Fruit fly (Drosophila melanogaster) whole organism, embryonic: Measurements from ENCODE around the gene brat.

Source experiments
- Atf6 ChIP-seq: fragments of 200-800 bp; sonication (Bioruptor generic); IDR thresholded peaks from 2 replicates; pipeline ENCODE4 v1.3.6; 2022; ENCODE audit warnings: missing biosample characterization, missing genetic modification characterization
- BtbVII ChIP-seq: fragments of 200-800 bp; sonication (Bioruptor generic); optimal IDR thresholded peaks from 3 replicates; lab custom pipeline; 2017; ENCODE audit warnings: missing biosample characterization, mild to moderate bottlenecking, missing genetic modification characterization
- CG10654 ChIP-seq: fragments of 200-800 bp; sonication (Bioruptor generic); optimal IDR thresholded peaks from 2 replicates; lab custom pipeline; 2016; ENCODE audit warnings: missing biosample characterization, missing genetic modification characterization
- CG11093 ChIP-seq: fragments of 200-800 bp; sonication (Bioruptor generic); IDR thresholded peaks from 3 replicates; pipeline ENCODE4 v1.3.6; 2022; ENCODE audit warnings: missing biosample characterization, missing genetic modification characterization
- CG11723 ChIP-seq: fragments of 200-800 bp; sonication (Bioruptor generic); optimal IDR thresholded peaks from 2 replicates; lab custom pipeline; 2017; ENCODE audit warnings: missing biosample characterization, mild to moderate bottlenecking, missing genetic modification characterization
- CG15696 ChIP-seq: fragments of 200-800 bp; sonication (Bioruptor generic); optimal IDR thresholded peaks from 2 replicates; lab custom pipeline; 2019; ENCODE audit warnings: missing biosample characterization, mild to moderate bottlenecking, missing genetic modification characterization, moderate library complexity
- CG16815 ChIP-seq: fragments of 200-800 bp; sonication (Bioruptor generic); optimal IDR thresholded peaks from 3 replicates; lab custom pipeline; 2017; ENCODE audit warnings: missing biosample characterization, mild to moderate bottlenecking, missing genetic modification characterization
- CG17568 ChIP-seq: fragments of 200-800 bp; sonication (Bioruptor generic); optimal IDR thresholded peaks from 2 replicates; lab custom pipeline; 2018; ENCODE audit warnings: missing biosample characterization, mild to moderate bottlenecking, missing genetic modification characterization, moderate library complexity
- CG18764 ChIP-seq: fragments of 200-800 bp; sonication (Bioruptor generic); optimal IDR thresholded peaks from 3 replicates; lab custom pipeline; 2016; ENCODE audit warnings: missing biosample characterization, missing genetic modification characterization
- CG2678 ChIP-seq: fragments of 200-800 bp; sonication (Bioruptor generic); optimal IDR thresholded peaks from 3 replicates; lab custom pipeline; 2019; ENCODE audit warnings: missing biosample characterization, mild to moderate bottlenecking, missing genetic modification characterization, moderate library complexity
- CG31441 ChIP-seq: fragments of 200-800 bp; sonication (Bioruptor generic); IDR thresholded peaks from 2 replicates; pipeline ENCODE4 v1.3.6; 2022; ENCODE audit warnings: missing biosample characterization, missing genetic modification characterization
- CG7372 ChIP-seq: fragments of 200-800 bp; sonication (Bioruptor generic); IDR thresholded peaks from 2 replicates; pipeline ENCODE4 v1.3.6; 2022; ENCODE audit warnings: missing biosample characterization, missing genetic modification characterization
- CG7987 ChIP-seq: fragments of 200-800 bp; sonication (Bioruptor generic); optimal IDR thresholded peaks from 2 replicates; lab custom pipeline; 2018; ENCODE audit warnings: missing biosample characterization, mild to moderate bottlenecking, missing genetic modification characterization, moderate library complexity
- CG8388 ChIP-seq: fragments of 200-800 bp; sonication (Bioruptor generic); optimal IDR thresholded peaks from 2 replicates; lab custom pipeline; 2019; ENCODE audit warnings: missing biosample characterization, mild to moderate bottlenecking, missing genetic modification characterization, moderate library complexity
- CG8478 ChIP-seq: fragments of >200 bp; optimal IDR thresholded peaks from 2 replicates; lab custom pipeline; 2018
- Dbx ChIP-seq: fragments of 200-800 bp; sonication (Bioruptor generic); IDR thresholded peaks from 3 replicates; pipeline ENCODE4 v1.3.6; 2022; ENCODE audit warnings: missing biosample characterization, missing genetic modification characterization
- Dfd ChIP-seq, 2 experiments: fragments of >200 bp; optimal IDR thresholded peaks; 2 replicates each; lab custom pipeline; 2017; ENCODE audit warnings: missing biosample characterization in 2 of 2, missing genetic modification characterization in 2 of 2
- Hey ChIP-seq: fragments of 200-800 bp; sonication (Bioruptor generic); optimal IDR thresholded peaks from 3 replicates; lab custom pipeline; 2018; ENCODE audit warnings: missing biosample characterization, mild to moderate bottlenecking, missing genetic modification characterization
- Hr3 ChIP-seq: fragments of 200-800 bp; sonication (Bioruptor generic); optimal IDR thresholded peaks from 3 replicates; lab custom pipeline; 2016; ENCODE audit warnings: missing biosample characterization, missing genetic modification characterization
- Hsf ChIP-seq: fragments of 200-800 bp; sonication (Bioruptor generic); optimal IDR thresholded peaks from 3 replicates; lab custom pipeline; 2016; ENCODE audit warnings: missing biosample characterization, missing genetic modification characterization
- MESR4 ChIP-seq: fragments of 200-800 bp; sonication (Bioruptor generic); optimal IDR thresholded peaks from 2 replicates; lab custom pipeline; 2018; ENCODE audit warnings: missing biosample characterization, mild to moderate bottlenecking, missing genetic modification characterization, moderate library complexity
- MTF-1 ChIP-seq: fragments of 200-800 bp; sonication (Bioruptor generic); optimal IDR thresholded peaks from 2 replicates; lab custom pipeline; 2018; ENCODE audit warnings: missing biosample characterization, mild to moderate bottlenecking, missing genetic modification characterization, borderline replicate concordance
- PHDP ChIP-seq: fragments of 200-800 bp; sonication (Bioruptor generic); optimal IDR thresholded peaks from 3 replicates; lab custom pipeline; 2018; ENCODE audit warnings: missing biosample characterization, mild to moderate bottlenecking, missing genetic modification characterization, moderate library complexity
- Scr ChIP-seq: fragments of 200-800 bp; sonication (Bioruptor generic); IDR thresholded peaks from 2 replicates; pipeline ENCODE4 v1.3.6; 2022; ENCODE audit warnings: missing biosample characterization, missing genetic modification characterization; ENCODE audit not compliant: partially characterized antibody
- Sry-β ChIP-seq: fragments of 200-800 bp; sonication (Bioruptor generic); optimal IDR thresholded peaks from 2 replicates; lab custom pipeline; 2018; ENCODE audit warnings: missing biosample characterization, mild to moderate bottlenecking, missing genetic modification characterization, moderate library complexity
- Sry-δ ChIP-seq: fragments of 200-800 bp; sonication (Bioruptor generic); optimal IDR thresholded peaks from 2 replicates; lab custom pipeline; 2016; ENCODE audit warnings: missing biosample characterization, missing genetic modification characterization
- Ssrp ChIP-seq: fragments of 200-800 bp; sonication (Bioruptor generic); optimal IDR thresholded peaks from 2 replicates; lab custom pipeline; 2018; ENCODE audit warnings: missing biosample characterization, mild to moderate bottlenecking, missing genetic modification characterization, moderate library complexity
- Stat92E ChIP-seq, 3 experiments: fragments of >200 bp in 2 of 3; fragments of 200-800 bp in 1 of 3; sonication (Bioruptor generic) in 1 of 3; optimal IDR thresholded peaks; 2 replicates each; lab custom pipeline; 2017 to 2019; ENCODE audit warnings: missing biosample characterization in 3 of 3, missing genetic modification characterization in 3 of 3, mild to moderate bottlenecking in 1 of 3, moderate library complexity in 1 of 3
- bcd ChIP-seq: fragments of 200-800 bp; sonication (Bioruptor generic); optimal IDR thresholded peaks from 2 replicates; lab custom pipeline; 2017; ENCODE audit warnings: missing biosample characterization, mild to moderate bottlenecking, missing genetic modification characterization
- chn ChIP-seq: fragments of 200-800 bp; sonication (Bioruptor generic); optimal IDR thresholded peaks from 2 replicates; lab custom pipeline; 2016; ENCODE audit warnings: missing biosample characterization, missing genetic modification characterization
- ci ChIP-seq: fragments of 200-800 bp; sonication (Bioruptor generic); IDR thresholded peaks from 3 replicates; pipeline ENCODE4 v1.3.6; 2022; ENCODE audit warnings: missing biosample characterization, missing genetic modification characterization
- crol ChIP-seq: fragments of 200-800 bp; sonication (Bioruptor generic); IDR thresholded peaks from 2 replicates; pipeline ENCODE4 v1.3.6; 2022; ENCODE audit warnings: missing biosample characterization, missing genetic modification characterization
- dmrt11E ChIP-seq: fragments of 200-800 bp; sonication (Bioruptor generic); optimal IDR thresholded peaks from 3 replicates; lab custom pipeline; 2018; ENCODE audit warnings: missing biosample characterization, mild to moderate bottlenecking, missing genetic modification characterization, moderate library complexity
- dpn ChIP-seq, 2 experiments: fragments of 200-800 bp; sonication (Bioruptor generic); optimal IDR thresholded peaks; 3 replicates each; lab custom pipeline; 2016; ENCODE audit warnings: missing biosample characterization in 2 of 2, missing genetic modification characterization in 2 of 2
- emc ChIP-seq: fragments of 200-800 bp; sonication (Bioruptor generic); optimal IDR thresholded peaks from 2 replicates; lab custom pipeline; 2016; ENCODE audit warnings: missing biosample characterization, missing genetic modification characterization
- gem ChIP-seq: fragments of 200-800 bp; sonication (Bioruptor generic); optimal IDR thresholded peaks from 2 replicates; lab custom pipeline; 2019; ENCODE audit warnings: missing biosample characterization, mild to moderate bottlenecking, missing genetic modification characterization, moderate library complexity
- gro ChIP-seq: fragments of 200-800 bp; sonication (Bioruptor generic); optimal IDR thresholded peaks from 2 replicates; lab custom pipeline; 2016; ENCODE audit warnings: missing biosample characterization, missing genetic modification characterization
- gsb ChIP-seq: fragments of 200-800 bp; sonication (Bioruptor generic); IDR thresholded peaks from 2 replicates; pipeline ENCODE4 v1.3.6; 2022; ENCODE audit warnings: missing biosample characterization, missing genetic modification characterization
- knrl ChIP-seq: fragments of 200-800 bp; sonication (Bioruptor generic); IDR thresholded peaks from 3 replicates; pipeline ENCODE4 v1.3.6; 2022; ENCODE audit warnings: missing biosample characterization, missing genetic modification characterization; ENCODE audit not compliant: partially characterized antibody
- luna ChIP-seq: fragments of 200-800 bp; sonication (Bioruptor generic); optimal IDR thresholded peaks from 2 replicates; lab custom pipeline; 2016; ENCODE audit warnings: missing biosample characterization, missing genetic modification characterization
- pum ChIP-seq: fragments of 200-800 bp; sonication (Bioruptor generic); optimal IDR thresholded peaks from 2 replicates; lab custom pipeline; 2016; ENCODE audit warnings: missing biosample characterization, missing genetic modification characterization
- repo ChIP-seq: fragments of 200-800 bp; sonication (Bioruptor generic); optimal IDR thresholded peaks from 2 replicates; lab custom pipeline; 2016; ENCODE audit warnings: missing biosample characterization, missing genetic modification characterization
- sens-2 ChIP-seq: fragments of 200-800 bp; sonication (Bioruptor generic); IDR thresholded peaks from 2 replicates; pipeline ENCODE4 v1.3.6; 2022; ENCODE audit warnings: missing biosample characterization, missing genetic modification characterization
- sim ChIP-seq: fragments of 200-800 bp; sonication (Bioruptor generic); IDR thresholded peaks from 2 replicates; pipeline ENCODE4 v1.3.6; 2022; ENCODE audit warnings: missing biosample characterization, missing genetic modification characterization
- so ChIP-seq: fragments of 200-800 bp; sonication (Bioruptor generic); IDR thresholded peaks from 3 replicates; pipeline ENCODE4 v1.3.6; 2022; ENCODE audit warnings: missing biosample characterization, missing genetic modification characterization
- sr ChIP-seq: fragments of 200-800 bp; sonication (Bioruptor generic); IDR thresholded peaks from 3 replicates; pipeline ENCODE4 v1.3.6; 2022; ENCODE audit warnings: missing biosample characterization, missing genetic modification characterization
- trh ChIP-seq: fragments of 200-800 bp; sonication (Bioruptor generic); optimal IDR thresholded peaks from 2 replicates; lab custom pipeline; 2016; ENCODE audit warnings: missing biosample characterization, missing genetic modification characterization
- unpg ChIP-seq: fragments of 200-800 bp; sonication (Bioruptor generic); optimal IDR thresholded peaks from 3 replicates; lab custom pipeline; 2018; ENCODE audit warnings: missing biosample characterization, mild to moderate bottlenecking, missing genetic modification characterization, moderate library complexity
- wor ChIP-seq: fragments of 200-800 bp; sonication (Bioruptor generic); IDR thresholded peaks from 2 replicates; pipeline ENCODE4 v1.3.6; 2022; ENCODE audit warnings: missing biosample characterization, missing genetic modification characterization

The brat gene

DNA sequence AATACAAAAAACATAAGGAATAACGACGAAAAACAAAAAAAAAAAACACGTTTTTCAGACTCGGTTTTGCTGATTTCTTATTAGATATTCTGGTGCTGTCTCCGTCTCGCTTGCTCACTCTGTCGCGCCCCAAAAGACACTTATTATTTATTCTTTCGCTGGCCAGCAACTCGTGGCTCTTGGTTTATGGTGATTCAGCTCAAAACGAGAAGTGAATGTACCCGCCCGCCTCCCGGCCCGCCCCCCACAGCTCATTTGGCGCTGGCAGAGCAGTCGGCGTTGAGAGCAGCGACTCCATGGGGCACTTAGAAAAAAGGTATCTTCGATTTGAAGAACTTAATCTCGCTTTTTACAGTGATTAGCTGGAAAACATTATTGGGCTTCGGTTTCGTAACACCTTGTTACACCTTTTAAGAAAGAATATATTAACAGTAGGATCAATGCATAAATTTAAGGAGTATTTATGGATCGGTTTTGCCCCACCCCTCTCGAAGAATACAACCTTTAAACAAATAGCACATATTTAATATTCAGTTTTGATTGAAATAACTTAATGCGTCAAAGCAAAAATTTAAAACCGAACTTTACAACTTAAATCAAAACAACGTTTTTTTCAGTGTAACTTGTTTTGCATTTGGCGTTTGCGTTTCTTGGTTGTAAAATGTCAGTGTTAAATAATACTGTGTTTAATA lies 8.0 kb downstream of the brat start (continued):
- TF ChIP-seq Sry-δ (peak; percentile 19), MESR4 (GFP tag; lab: Kevin White, UChicago) (no peak), Ssrp (tag; lab: Kevin White, UChicago) (peak; percentile 76), CG11093 (GFP tag; lab: Robert Waterston, UW) (no peak), trh (GFP tag; lab: Kevin White, UChicago) (peak; percentile 7), bcd (GFP tag; lab: Kevin White, UChicago) (peak; percentile 79), Sry-β (GFP tag; lab: Kevin White, UChicago) (peak; percentile 27), BtbVII (GFP tag; lab: Kevin White, UChicago) (peak; percentile 81), Scr (no peak), sim (no peak), pum (GFP tag; lab: Kevin White, UChicago) (peak; percentile 38), CG16815 (GFP tag; lab: Kevin White, UChicago) (peak; percentile 69), CG15696 (tag; lab: Kevin White, UChicago) (peak; percentile 28), CG10654 (GFP tag; lab: Kevin White, UChicago) (peak; percentile 26), Atf6 (GFP tag; lab: Robert Waterston, UW) (peak; percentile 72), MTF-1 (no peak), PHDP (tag; lab: Kevin White, UChicago) (peak; percentile 77), luna (GFP tag; lab: Kevin White, UChicago) (peak; percentile 57), Hr3 (GFP tag; lab: Kevin White, UChicago) (peak; percentile 54), knrl (GFP tag; lab: Robert Waterston, UW) (no peak), chn (GFP tag; lab: Kevin White, UChicago) (peak; percentile 55), CG17568 (GFP tag; lab: Kevin White, UChicago) (peak; percentile 43), CG31441 (GFP tag; lab: Robert Waterston, UW) (peak; percentile 76), wor (peak; percentile 27; the same call in 1 of the 2 replicates), CG8388 (GFP tag; lab: Kevin White, UChicago) (peak; percentile 70), sens-2 (no peak), Hsf (GFP tag; lab: Kevin White, UChicago) (peak; percentile 70), gro (GFP tag; lab: Kevin White, UChicago) (peak; percentile 83), crol (peak; percentile 69; the same call in 1 of the 2 replicates), CG11723 (GFP tag; lab: Kevin White, UChicago) (peak; percentile 53), Hey (tag; lab: Kevin White, UChicago) (no peak), Dbx (GFP tag; lab: Robert Waterston, UW) (peak; percentile 51; the same call in 1 of the 3 replicates), Dfd (GFP tag; optimal IDR thresholded peaks at IDR 0.05; lab: Kevin White, UChicago) (peak in 1 of 2 experiments; percentile 23), so (GFP tag; lab: Robert Waterston, UW) (peak; percentile 73), CG2678 (peak; percentile 89), repo (GFP tag; lab: Kevin White, UChicago) (peak; percentile 33), emc (GFP tag; lab: Kevin White, UChicago) (peak; percentile 42), ci (no peak), unpg (peak; percentile 71), CG7372 (GFP tag; lab: Robert Waterston, UW) (peak; percentile 43; the same call in 1 of the 2 replicates), sr (GFP tag; lab: Robert Waterston, UW) (no peak), gem (tag; lab: Kevin White, UChicago) (peak; percentile 88), Stat92E (GFP tag; optimal IDR thresholded peaks at IDR 0.05; lab: Kevin White, UChicago) (peak in 1 of 3 experiments; percentile 5), CG7987 (peak; percentile 45), dpn (GFP tag; optimal IDR thresholded peaks at IDR 0.05; lab: Kevin White, UChicago) (peak; percentile 74 to 80), gsb (GFP tag; lab: Robert Waterston, UW) (0 out of 2 replicates have a peak, but pooled peaks have one; percentile 33), dmrt11E (tag; lab: Kevin White, UChicago) (peak; percentile 79), CG8478 (lab: Kevin White, UChicago) (no peak), CG18764 (GFP tag; lab: Kevin White, UChicago) (peak; percentile 51)
